Fruit fly (Drosophila melanogaster): Measurements from ENCODE around the gene cm.
A peak's percentile ranks its signal among the peaks of the same experiment; 100 is the strongest.

cm gene

dm6 chrX:6993753-6994152, 17.2 kb downstream of the cm start (continued):
- no peak for TF ChIP-seq kah (GFP tag; optimal IDR thresholded peaks at IDR 0.05)
- no peak for TF ChIP-seq fd102C (GFP tag; optimal IDR thresholded peaks at IDR 0.05)
- no peak for TF ChIP-seq CG17612 (GFP tag; IDR thresholded peaks at IDR 0.05)
- TF ChIP-seq CTCF (GFP tag; optimal IDR thresholded peaks at IDR 0.05), result no peak
- no peak for TF ChIP-seq CG6765 (GFP tag; optimal IDR thresholded peaks at IDR 0.05)
- TF ChIP-seq CG13624 (GFP tag; optimal IDR thresholded peaks at IDR 0.05), result peak; percentile 77
- no peak for TF ChIP-seq pita (GFP tag; optimal IDR thresholded peaks at IDR 0.05)
- TF ChIP-seq bab2 (GFP tag; optimal IDR thresholded peaks at IDR 0.05), result peak; percentile 47
- TF ChIP-seq oc (tag; optimal IDR thresholded peaks at IDR 0.05), result peak; percentile 10
- peak; percentile 80 for TF ChIP-seq CG32532 (GFP tag; IDR thresholded peaks at IDR 0.05)
- peak; percentile 74 for TF ChIP-seq CG11504 (tag; optimal IDR thresholded peaks at IDR 0.05)
- TF ChIP-seq CG2120 (GFP tag; optimal IDR thresholded peaks at IDR 0.05), result peak; percentile 85
- peak; percentile 35 for TF ChIP-seq CG13296 (GFP tag; optimal IDR thresholded peaks at IDR 0.05)
- no peak for TF ChIP-seq CkIIα-i1 (GFP tag; IDR thresholded peaks at IDR 0.05)
- peak; percentile 38 for TF ChIP-seq CG9609 (GFP tag; optimal IDR thresholded peaks at IDR 0.05)
- TF ChIP-seq CG8281 (tag; optimal IDR thresholded peaks at IDR 0.05), result peak; percentile 9
- TF ChIP-seq stc (GFP tag; IDR thresholded peaks at IDR 0.05), result peak; percentile 79
- no peak for TF ChIP-seq CG2202 (tag; optimal IDR thresholded peaks at IDR 0.05)
- TF ChIP-seq ase (GFP tag; IDR thresholded peaks at IDR 0.05), result peak; percentile 75; the same call in 2 of the 3 replicates
- TF ChIP-seq lola (GFP tag; optimal IDR thresholded peaks at IDR 0.05), result peak in 1 of 3 experiments; percentile 20
- peak; percentile 82; the same call in 2 of the 3 replicates for TF ChIP-seq otp (GFP tag; IDR thresholded peaks at IDR 0.05)
- TF ChIP-seq luna (GFP tag; optimal IDR thresholded peaks at IDR 0.05), result no peak
- TF ChIP-seq Med (GFP tag), result peak; percentile 95
- peak; percentile 35; the same call in 1 of the 2 replicates for TF ChIP-seq ro (GFP tag; IDR thresholded peaks at IDR 0.05)
- no peak for TF ChIP-seq Vsx1 (GFP tag; optimal IDR thresholded peaks at IDR 0.05)
- no peak for TF ChIP-seq CG6791 (GFP tag; IDR thresholded peaks at IDR 0.05; ENCODE audit: partially characterized antibody)
- peak; percentile 56 for TF ChIP-seq CG1602 (GFP tag; optimal IDR thresholded peaks at IDR 0.05)
- peak; percentile 66 for TF ChIP-seq CG3847 (GFP tag; IDR thresholded peaks at IDR 0.05)
- peak; percentile 73 for TF ChIP-seq CG18619 (GFP tag; optimal IDR thresholded peaks at IDR 0.05)
- peak; percentile 35 for TF ChIP-seq CG14710 (tag; optimal IDR thresholded peaks at IDR 0.05)
- TF ChIP-seq CG7963 (GFP tag; IDR thresholded peaks at IDR 0.05; ENCODE audit: partially characterized antibody), result no peak
- peak; percentile 65 for TF ChIP-seq esg (GFP tag; conservative IDR thresholded peaks at IDR 0.05)
- TF ChIP-seq salm (tag; optimal IDR thresholded peaks at IDR 0.05), result peak; percentile 42
- TF ChIP-seq aop (GFP tag; IDR thresholded peaks at IDR 0.05), result no peak
- 0 out of 3 replicates have a peak, but pooled peaks have one; percentile 6 for TF ChIP-seq CG2889 (GFP tag; IDR thresholded peaks at IDR 0.05)
- no peak for TF ChIP-seq nau (GFP tag; optimal IDR thresholded peaks at IDR 0.05)
- no peak for TF ChIP-seq Nf-YB (GFP tag; optimal IDR thresholded peaks at IDR 0.05)
- peak; percentile 82 for TF ChIP-seq Rx (GFP tag; IDR thresholded peaks at IDR 0.05)
- TF ChIP-seq zfh1 (GFP tag; IDR thresholded peaks at IDR 0.05), result peak; percentile 85
- peak; percentile 45 for TF ChIP-seq Chrac-16 (GFP tag; optimal IDR thresholded peaks at IDR 0.05)
- TF ChIP-seq Sry-δ (GFP tag; optimal IDR thresholded peaks at IDR 0.05), result peak; percentile 34
- TF ChIP-seq danr (GFP tag; IDR thresholded peaks at IDR 0.05), result peak; percentile 64
- TF ChIP-seq z (GFP tag; IDR thresholded peaks at IDR 0.05), result peak; percentile 58; the same call in 1 of the 3 replicates
- TF ChIP-seq crc (GFP tag; optimal IDR thresholded peaks at IDR 0.05), result peak; percentile 48
- peak; percentile 66 for TF ChIP-seq ATbp (GFP tag; optimal IDR thresholded peaks at IDR 0.05)
- TF ChIP-seq crol (GFP tag; IDR thresholded peaks at IDR 0.05), result no peak
- TF ChIP-seq CG16815 (GFP tag; optimal IDR thresholded peaks at IDR 0.05), result peak; percentile 49
- TF ChIP-seq pb (GFP tag; optimal IDR thresholded peaks at IDR 0.05), result peak; percentile 20
- TF ChIP-seq wor (GFP tag; IDR thresholded peaks at IDR 0.05), result peak; percentile 63
- peak; percentile 70 for TF ChIP-seq CG17385 (GFP tag; optimal IDR thresholded peaks at IDR 0.05)
- TF ChIP-seq klu (GFP tag; IDR thresholded peaks at IDR 0.05), result peak; percentile 34; the same call in 1 of the 2 replicates
- TF ChIP-seq Aef1 (GFP tag; IDR thresholded peaks at IDR 0.05), result peak; percentile 84
